Worm (Caenorhabditis elegans): ENCODE measurements around the gene Y49F6B.12.

Y49F6B.12 gene

DNA sequence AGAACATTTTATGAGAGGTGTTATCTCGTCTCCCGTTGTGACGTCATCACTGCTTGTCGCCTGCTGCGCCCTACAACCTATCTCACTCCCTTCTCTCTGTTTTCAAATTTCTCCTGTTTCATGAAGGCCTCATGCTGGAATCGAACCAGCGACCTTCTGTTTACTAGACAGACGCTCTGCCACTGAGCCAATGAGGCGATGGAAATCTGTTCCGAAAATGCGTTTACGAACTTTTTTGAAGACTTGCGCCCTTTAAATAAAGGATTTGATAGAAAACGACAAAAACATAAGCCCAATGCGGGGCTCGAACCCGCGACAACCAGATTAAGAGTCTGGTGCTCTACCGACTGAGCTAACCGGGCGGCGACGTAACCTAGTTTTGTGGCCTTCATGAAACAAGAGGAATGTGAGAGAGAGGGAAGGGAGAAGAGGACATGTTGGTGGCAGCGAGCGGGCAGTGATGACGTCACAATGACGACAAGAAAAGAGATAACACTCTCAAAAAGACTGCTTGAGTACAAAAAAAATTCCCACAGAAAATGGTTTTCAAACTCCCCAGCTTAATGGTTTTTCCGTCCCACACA lies 46.8 kb upstream of the Y49F6B.12 start, which contains the start of gene clec-126:
clec-126 (plus strand) TSS at position 534 of the 584 bp plus-strand sequence.
- peak; percentile 67 for TF ChIP-seq duxl-1 (tag; optimal IDR thresholded peaks at IDR 0.05; ENCODE audit: poor library complexity)
- TF ChIP-seq nhr-102 (tag; optimal IDR thresholded peaks at IDR 0.05) = peak; percentile 89
- no peak; the same call in 1 of the 2 replicates for TF ChIP-seq Y75B8A.6 (GFP tag; IDR thresholded peaks at IDR 0.05)
- TF ChIP-seq dve-1 (tag; optimal IDR thresholded peaks at IDR 0.05; ENCODE audit: insufficient read depth) = peak; percentile 99
- peak; percentile 73 for TF ChIP-seq snpc-1.2 (GFP tag; IDR thresholded peaks at IDR 0.05)
- no peak for TF ChIP-seq skn-1 (tag; optimal IDR thresholded peaks at IDR 0.05)
- TF ChIP-seq ceh-82 (tag; optimal IDR thresholded peaks at IDR 0.05) = no peak
- no peak for TF ChIP-seq ces-1 (GFP tag; optimal IDR thresholded peaks at IDR 0.05)
- TF ChIP-seq nhr-6 (tag; optimal IDR thresholded peaks at IDR 0.05) = no peak
- TF ChIP-seq nhr-48 (tag; optimal IDR thresholded peaks at IDR 0.05) = peak; percentile 82
- TF ChIP-seq zfp-3 (GFP tag; conservative IDR thresholded peaks at IDR 0.05) = 0 out of 2 replicates have a peak, but pooled peaks have one; percentile 11
- peak; percentile 38 for TF ChIP-seq spr-3 (GFP tag; optimal IDR thresholded peaks at IDR 0.05)
- TF ChIP-seq zfp-2 (tag; optimal IDR thresholded peaks at IDR 0.05) = peak; percentile 65
- 0 out of 2 replicates have a peak, but pooled peaks have one; percentile 12 for TF ChIP-seq mxl-2 (GFP tag; conservative IDR thresholded peaks at IDR 0.05)
- peak; percentile 58 for TF ChIP-seq mes-2 (tag; optimal IDR thresholded peaks at IDR 0.05; ENCODE audit: poor library complexity, severe bottlenecking)
- TF ChIP-seq R02D3.7 (tag; optimal IDR thresholded peaks at IDR 0.05) = no peak
- no peak for TF ChIP-seq lin-39 (tag; optimal IDR thresholded peaks at IDR 0.05)
- no peak for TF ChIP-seq nhr-10 (tag; optimal IDR thresholded peaks at IDR 0.05)
- TF ChIP-seq unc-130 (GFP tag; optimal IDR thresholded peaks at IDR 0.05) = peak; percentile 68
- peak; percentile 51; the same call in 1 of the 2 replicates for TF ChIP-seq ceh-44 (GFP tag; IDR thresholded peaks at IDR 0.05)
- no peak for TF ChIP-seq lin-15B (tag; optimal IDR thresholded peaks at IDR 0.05)
- TF ChIP-seq daf-19 (GFP tag; conservative IDR thresholded peaks at IDR 0.05) = no peak
- TF ChIP-seq nhr-111 (GFP tag; optimal IDR thresholded peaks at IDR 0.05) = peak; percentile 11
- TF ChIP-seq zag-1 (tag; optimal IDR thresholded peaks at IDR 0.05) = no peak
- TF ChIP-seq hmg-1.1 (GFP tag; IDR thresholded peaks at IDR 0.05) = peak; percentile 84
- no peak for TF ChIP-seq unc-39 (tag; optimal IDR thresholded peaks at IDR 0.05)
- peak in 1 of 2 experiments; percentile 11 for TF ChIP-seq mdl-1 (tag; optimal IDR thresholded peaks at IDR 0.05)
- peak; percentile 54 for TF ChIP-seq nhr-28 (tag; optimal IDR thresholded peaks at IDR 0.05)
- TF ChIP-seq aha-1 (tag) = peak; percentile 98
- TF ChIP-seq egl-43 (GFP tag; IDR thresholded peaks at IDR 0.05) = peak; percentile 91
- no peak for TF ChIP-seq aly-2 (tag; optimal IDR thresholded peaks at IDR 0.05)
- TF ChIP-seq spr-1 (tag; optimal IDR thresholded peaks at IDR 0.05) = peak; percentile 91
- peak; percentile 73 for TF ChIP-seq Y48G9A.11 (GFP tag; IDR thresholded peaks at IDR 0.05)
- TF ChIP-seq ZK546.5 (tag; optimal IDR thresholded peaks at IDR 0.05) = no peak
- TF ChIP-seq mep-1 (tag; optimal IDR thresholded peaks at IDR 0.05) = peak; percentile 88
- no peak for TF ChIP-seq daf-12 (tag; optimal IDR thresholded peaks at IDR 0.05)
- peak; percentile 86 for TF ChIP-seq lin-38 (GFP tag; IDR thresholded peaks at IDR 0.05)
- TF ChIP-seq lir-3 (tag; optimal IDR thresholded peaks at IDR 0.05) = peak; percentile 74
- peak; percentile 31; the same call in 1 of the 2 replicates for TF ChIP-seq arid-1 (GFP tag; conservative IDR thresholded peaks at IDR 0.05)
- TF ChIP-seq fkh-10 (GFP tag; optimal IDR thresholded peaks at IDR 0.05) = peak; percentile 30
- TF ChIP-seq nhr-77 (tag; optimal IDR thresholded peaks at IDR 0.05) = peak; percentile 74
- TF ChIP-seq F10B5.3 (tag; optimal IDR thresholded peaks at IDR 0.05) = peak; percentile 48
- no peak for TF ChIP-seq ceh-28 (tag; optimal IDR thresholded peaks at IDR 0.05)
- TF ChIP-seq lim-7 (GFP tag; IDR thresholded peaks at IDR 0.05) = peak; percentile 77
- TF ChIP-seq nhr-11 (tag; optimal IDR thresholded peaks at IDR 0.05) = no peak
- TF ChIP-seq saeg-2 (GFP tag; IDR thresholded peaks at IDR 0.05) = no peak
- TF ChIP-seq dmd-6 (GFP tag; IDR thresholded peaks at IDR 0.05) = peak; percentile 64
- peak; percentile 73; the same call in 1 of the 2 replicates for TF ChIP-seq D1046.2 (GFP tag; IDR thresholded peaks at IDR 0.05)
- TF ChIP-seq hlh-11 (tag; optimal IDR thresholded peaks at IDR 0.05) = peak; percentile 84
- peak; percentile 63 for TF ChIP-seq mxl-3 (GFP tag; optimal IDR thresholded peaks at IDR 0.05)
- no peak for TF ChIP-seq pqm-1 (tag; optimal IDR thresholded peaks at IDR 0.05)

Measured in whole organism, L4 larva.